Fruit fly (Drosophila melanogaster) whole organism, pupa: ENCODE data around the gene kin17.

Experiments
- CG15710 ChIP-seq: fragments of 200-800 bp; sonication (Bioruptor generic); optimal IDR thresholded peaks from 2 replicates; lab custom pipeline; 2018; ENCODE audit warnings: missing biosample characterization, mild to moderate bottlenecking, missing genetic modification characterization, moderate library complexity
- CG17806 ChIP-seq: fragments of 200-800 bp; sonication (Bioruptor generic); optimal IDR thresholded peaks from 2 replicates; lab custom pipeline; 2018; ENCODE audit warnings: missing biosample characterization, mild to moderate bottlenecking, missing genetic modification characterization, moderate library complexity
- CG8159 ChIP-seq: fragments of 200-800 bp; sonication (Bioruptor generic); optimal IDR thresholded peaks from 3 replicates; lab custom pipeline; 2018; ENCODE audit warnings: missing biosample characterization, mild to moderate bottlenecking, missing genetic modification characterization, moderate library complexity
- CG8301 ChIP-seq: fragments of 200-800 bp; sonication (Bioruptor generic); optimal IDR thresholded peaks from 2 replicates; lab custom pipeline; 2018; ENCODE audit warnings: missing biosample characterization, mild to moderate bottlenecking, missing genetic modification characterization
- D1 ChIP-seq: fragments of 200-800 bp; sonication (Bioruptor generic); optimal IDR thresholded peaks from 2 replicates; lab custom pipeline; 2018; ENCODE audit warnings: missing biosample characterization, mild to moderate bottlenecking, missing genetic modification characterization, moderate library complexity
- EcR ChIP-seq: fragments of 200-800 bp; sonication (Bioruptor generic); optimal IDR thresholded peaks from 3 replicates; lab custom pipeline; 2019; ENCODE audit warnings: missing biosample characterization, missing genetic modification characterization, mild to moderate bottlenecking, moderate library complexity, missing genetic modification reagents
- Ets98B ChIP-seq: fragments of 200-800 bp; sonication (Bioruptor generic); IDR thresholded peaks from 2 replicates; pipeline ENCODE4 v1.3.6; 2022; ENCODE audit warnings: missing biosample characterization, missing genetic modification characterization
- Pif1B ChIP-seq: fragments of 200-800 bp; sonication (Bioruptor generic); optimal IDR thresholded peaks from 3 replicates; lab custom pipeline; 2016; ENCODE audit warnings: missing biosample characterization, missing genetic modification characterization
- fd96Ca ChIP-seq: fragments of 200-800 bp; sonication (Bioruptor generic); IDR thresholded peaks from 3 replicates; pipeline ENCODE4 v1.3.6; 2022; ENCODE audit warnings: missing biosample characterization, missing genetic modification characterization

DNA sequence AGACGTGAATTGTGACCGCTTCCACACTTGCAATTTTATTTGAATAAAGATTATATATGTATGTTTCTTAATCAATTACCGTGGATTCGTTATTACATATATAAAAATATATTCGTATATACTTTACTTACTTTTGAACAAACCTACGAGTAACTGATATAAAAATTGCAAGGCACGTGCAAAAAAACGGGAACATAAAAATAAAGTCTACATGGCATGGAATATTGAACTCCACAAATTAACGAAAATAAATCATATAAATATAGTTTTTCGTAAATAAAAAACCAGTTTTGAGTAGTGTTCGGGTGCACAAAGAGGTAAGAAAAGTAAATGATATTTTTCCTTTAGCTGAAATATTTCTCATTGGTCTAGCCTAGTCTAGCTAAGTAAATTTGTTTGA, 14.3 kb upstream of the kin17 start, which contains the start of gene Spn77Bc:
- TF ChIP-seq Pif1B (GFP tag; lab: Kevin White, UChicago) (no peak), Ets98B (GFP tag; lab: Robert Waterston, UW) (no peak), CG17806 (tag; lab: Kevin White, UChicago) (no peak), CG15710 (tag; lab: Kevin White, UChicago) (no peak), EcR (GFP tag; lab: Kevin White, UChicago) (no peak), fd96Ca (GFP tag; lab: Robert Waterston, UW) (no peak), CG8159 (tag; lab: Kevin White, UChicago) (no peak), CG8301 (tag; lab: Kevin White, UChicago) (no peak), D1 (tag; lab: Kevin White, UChicago) (no peak)
